Worm (Caenorhabditis elegans) whole organism, mixed stage, embryonic: ENCODE data around the gene R07E3.7.
A peak's percentile ranks its signal among the peaks of the same experiment; 100 is the strongest.

Source experiments
- M03D4.4 ChIP-seq: sonication (generic microtip); optimal IDR thresholded peaks from 2 replicates; lab custom pipeline; 2017; ENCODE audit warnings: mild to moderate bottlenecking, missing genetic modification characterization, missing compliant biosample characterization
- bed-3 ChIP-seq: fragments of 200-800 bp; sonication (Bioruptor generic); optimal IDR thresholded peaks from 3 replicates; lab custom pipeline; 2018; ENCODE audit warnings: mild to moderate bottlenecking, missing genetic modification characterization, moderate library complexity, missing compliant biosample characterization
- blmp-1 ChIP-seq: fragments of 150-350 bp; optimal IDR thresholded peaks from 2 replicates; lab custom pipeline; 2014; ENCODE audit warnings: missing biosample characterization, missing genetic modification characterization
- ceh-39 ChIP-seq: fragments of 150-350 bp; optimal IDR thresholded peaks from 2 replicates; lab custom pipeline; 2014; ENCODE audit warnings: missing biosample characterization, missing genetic modification characterization
- ceh-43 ChIP-seq: fragments of 200-800 bp; sonication (Bioruptor generic); optimal IDR thresholded peaks from 2 replicates; lab custom pipeline; 2018; ENCODE audit warnings: mild to moderate bottlenecking, missing genetic modification characterization, moderate library complexity, missing compliant biosample characterization
- ceh-83 ChIP-seq: fragments of 200-800 bp; sonication (Bioruptor generic); optimal IDR thresholded peaks from 2 replicates; lab custom pipeline; 2018; ENCODE audit warnings: mild to moderate bottlenecking, missing genetic modification characterization, missing compliant biosample characterization
- ces-1 ChIP-seq: fragments of 150-350 bp; optimal IDR thresholded peaks from 2 replicates; lab custom pipeline; 2014; ENCODE audit warnings: missing biosample characterization, missing genetic modification reagents, missing genetic modification characterization
- cnd-1 ChIP-seq: fragments of 200-800 bp; sonication (Bioruptor generic); optimal IDR thresholded peaks from 2 replicates; lab custom pipeline; 2018; ENCODE audit warnings: mild to moderate bottlenecking, missing genetic modification characterization, missing compliant biosample characterization
- drap-1 ChIP-seq: fragments of 200-800 bp; sonication (Bioruptor generic); optimal IDR thresholded peaks from 3 replicates; lab custom pipeline; 2018; ENCODE audit warnings: mild to moderate bottlenecking, missing genetic modification characterization, missing compliant biosample characterization
- elt-1 ChIP-seq: sonication (generic microtip); optimal IDR thresholded peaks from 2 replicates; lab custom pipeline; 2017; ENCODE audit warnings: missing genetic modification characterization, mild to moderate bottlenecking, missing compliant biosample characterization, antibody characterized with exemption, moderate library complexity, borderline replicate concordance; ENCODE audit not compliant: insufficient read depth
- elt-3 ChIP-seq: fragments of 150-350 bp; optimal IDR thresholded peaks from 2 replicates; lab custom pipeline; 2014; ENCODE audit warnings: missing biosample characterization, missing genetic modification characterization
- flh-1 ChIP-seq: fragments of 200-800 bp; sonication (Bioruptor generic); optimal IDR thresholded peaks from 2 replicates; lab custom pipeline; 2018; ENCODE audit warnings: mild to moderate bottlenecking, missing genetic modification characterization, moderate library complexity, missing compliant biosample characterization
- ham-2 ChIP-seq: fragments of 200-800 bp; sonication (Bioruptor generic); optimal IDR thresholded peaks from 2 replicates; lab custom pipeline; 2018; ENCODE audit warnings: mild to moderate bottlenecking, missing genetic modification characterization, missing compliant biosample characterization
- hlh-1 ChIP-seq: fragments of 150-350 bp; optimal IDR thresholded peaks from 2 replicates; lab custom pipeline; 2014; ENCODE audit warnings: missing biosample characterization, missing genetic modification reagents, missing genetic modification characterization
- lin-13 ChIP-seq: fragments of 150-350 bp; optimal IDR thresholded peaks from 2 replicates; lab custom pipeline; 2014; ENCODE audit warnings: missing biosample characterization, missing genetic modification characterization
- lin-32 ChIP-seq: fragments of 200-800 bp; sonication (Bioruptor generic); optimal IDR thresholded peaks from 2 replicates; lab custom pipeline; 2018; ENCODE audit warnings: mild to moderate bottlenecking, missing genetic modification characterization, missing compliant biosample characterization
- mab-5 ChIP-seq: fragments of 150-350 bp; optimal IDR thresholded peaks from 2 replicates; lab custom pipeline; 2014; ENCODE audit warnings: missing biosample characterization, missing genetic modification characterization
- mep-1 ChIP-seq: fragments of 150-350 bp; optimal IDR thresholded peaks from 2 replicates; lab custom pipeline; 2017; ENCODE audit warnings: missing biosample characterization, missing genetic modification reagents, missing genetic modification characterization, inconsistent platforms
- mls-2 ChIP-seq: sonication (generic microtip); optimal IDR thresholded peaks from 2 replicates; lab custom pipeline; 2016; ENCODE audit warnings: mild to moderate bottlenecking, missing genetic modification characterization, moderate library complexity, missing compliant biosample characterization
- nhr-12 ChIP-seq: fragments of 150-350 bp; optimal IDR thresholded peaks from 2 replicates; lab custom pipeline; 2014; ENCODE audit warnings: missing biosample characterization, missing genetic modification characterization
- nhr-2 ChIP-seq: fragments of 150-350 bp; optimal IDR thresholded peaks from 2 replicates; lab custom pipeline; 2014; ENCODE audit warnings: missing biosample characterization, missing genetic modification characterization
- nhr-28 ChIP-seq: fragments of 150-350 bp; optimal IDR thresholded peaks from 2 replicates; lab custom pipeline; 2014; ENCODE audit warnings: missing biosample characterization, missing genetic modification characterization
- pha-4 ChIP-seq: fragments of 150-350 bp; optimal IDR thresholded peaks from 2 replicates; lab custom pipeline; 2018; ENCODE audit warnings: missing biosample characterization, missing genetic modification reagents, missing genetic modification characterization
- sem-2 ChIP-seq: fragments of 200-800 bp; sonication (Bioruptor generic); optimal IDR thresholded peaks from 2 replicates; lab custom pipeline; 2018; ENCODE audit warnings: mild to moderate bottlenecking, missing genetic modification characterization, missing compliant biosample characterization
- snpc-4 ChIP-seq: fragments of 150-350 bp; optimal IDR thresholded peaks from 2 replicates; lab custom pipeline; 2014; ENCODE audit warnings: missing biosample characterization, missing genetic modification characterization
- sptf-1 ChIP-seq: sonication (generic microtip); optimal IDR thresholded peaks from 2 replicates; lab custom pipeline; 2017; ENCODE audit warnings: mild to moderate bottlenecking, missing genetic modification characterization, moderate library complexity, missing compliant biosample characterization
- tbx-8 ChIP-seq: fragments of 200-800 bp; sonication (Bioruptor generic); optimal IDR thresholded peaks from 2 replicates; lab custom pipeline; 2018; ENCODE audit warnings: mild to moderate bottlenecking, missing genetic modification characterization, moderate library complexity, missing compliant biosample characterization
- unc-120 ChIP-seq: sonication (generic microtip); optimal IDR thresholded peaks from 2 replicates; lab custom pipeline; 2017; ENCODE audit warnings: missing genetic modification characterization, missing compliant biosample characterization; ENCODE audit not compliant: poor library complexity, severe bottlenecking
- unc-39 ChIP-seq: fragments of 150-350 bp; optimal IDR thresholded peaks from 2 replicates; lab custom pipeline; 2014; ENCODE audit warnings: missing biosample characterization, missing genetic modification characterization
- unc-62 ChIP-seq: fragments of 150-350 bp; optimal IDR thresholded peaks from 2 replicates; lab custom pipeline; 2014; ENCODE audit warnings: missing biosample characterization, missing genetic modification reagents, missing genetic modification characterization
- zip-8 ChIP-seq: fragments of 150-350 bp; optimal IDR thresholded peaks from 2 replicates; lab custom pipeline; 2014; ENCODE audit warnings: missing biosample characterization, missing genetic modification characterization
- ztf-11 ChIP-seq: fragments of 150-350 bp; optimal IDR thresholded peaks from 2 replicates; lab custom pipeline; 2014; ENCODE audit warnings: missing biosample characterization, missing genetic modification characterization

R07E3.7 gene

DNA sequence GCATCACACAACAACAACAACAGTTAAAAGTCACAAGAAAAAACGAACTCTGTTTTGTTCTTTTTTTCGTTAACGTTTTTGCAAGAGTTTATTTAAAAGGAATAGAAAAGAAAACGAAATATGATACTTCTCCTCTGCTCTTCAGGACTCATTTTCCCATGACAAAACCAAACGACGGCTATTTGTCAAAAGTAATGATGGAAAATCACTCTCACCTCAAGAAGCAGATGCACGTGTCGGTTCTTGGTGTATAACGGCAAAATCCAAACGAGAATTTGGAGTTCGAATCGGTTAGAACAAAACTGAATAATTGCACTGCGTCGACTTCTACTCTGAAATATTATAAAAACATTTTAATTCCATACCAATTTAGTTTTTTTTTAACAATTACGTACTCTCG is 21.4 kb upstream of the R07E3.7 start:
- no peak for TF ChIP-seq nhr-12 (tag; lab: Kevin White, UChicago)
- no peak for TF ChIP-seq nhr-2
- no peak for TF ChIP-seq blmp-1 (tag; lab: Kevin White, UChicago)
- TF ChIP-seq tbx-8 (GFP tag; lab: Kevin White, UChicago), result no peak
- no peak for TF ChIP-seq ceh-39
- no peak for TF ChIP-seq snpc-4 (tag; lab: Kevin White, UChicago)
- no peak for TF ChIP-seq zip-8 (tag; lab: Kevin White, UChicago)
- TF ChIP-seq lin-13 (tag; lab: Kevin White, UChicago), result no peak
- no peak for TF ChIP-seq ceh-43 (GFP tag; lab: Kevin White, UChicago)
- no peak for TF ChIP-seq M03D4.4 (tag; lab: Kevin White, UChicago)

ce11 chrX:10373581-10373980 is 18.0 kb upstream of the R07E3.7 start:
- TF ChIP-seq nhr-12 (tag; lab: Kevin White, UChicago), result no peak
- TF ChIP-seq flh-1 (GFP tag; lab: Kevin White, UChicago), result no peak
- TF ChIP-seq ceh-39, result no peak
- TF ChIP-seq pha-4, result no peak
- no peak for TF ChIP-seq unc-120 (tag; lab: Kevin White, UChicago)
- TF ChIP-seq cnd-1, result no peak
- TF ChIP-seq sptf-1 (tag; lab: Kevin White, UChicago), result no peak
- TF ChIP-seq ces-1 (GFP tag; lab: Kevin White, UChicago), result no peak
- no peak for TF ChIP-seq ceh-43 (GFP tag; lab: Kevin White, UChicago)
- no peak for TF ChIP-seq tbx-8 (GFP tag; lab: Kevin White, UChicago)
- TF ChIP-seq elt-1 (tag; lab: Kevin White, UChicago), result no peak
- TF ChIP-seq drap-1 (GFP tag; lab: Kevin White, UChicago), result no peak
- TF ChIP-seq ceh-83 (GFP tag; lab: Kevin White, UChicago), result no peak
- TF ChIP-seq bed-3 (GFP tag; lab: Kevin White, UChicago), result no peak
- TF ChIP-seq elt-3 (tag; lab: Kevin White, UChicago), result no peak
- no peak for TF ChIP-seq mls-2 (tag; lab: Kevin White, UChicago)
- TF ChIP-seq unc-62, result no peak
- no peak for TF ChIP-seq mab-5 (tag; lab: Kevin White, UChicago)
- no peak for TF ChIP-seq ztf-11 (tag; lab: Kevin White, UChicago)
- no peak for TF ChIP-seq sem-2

DNA sequence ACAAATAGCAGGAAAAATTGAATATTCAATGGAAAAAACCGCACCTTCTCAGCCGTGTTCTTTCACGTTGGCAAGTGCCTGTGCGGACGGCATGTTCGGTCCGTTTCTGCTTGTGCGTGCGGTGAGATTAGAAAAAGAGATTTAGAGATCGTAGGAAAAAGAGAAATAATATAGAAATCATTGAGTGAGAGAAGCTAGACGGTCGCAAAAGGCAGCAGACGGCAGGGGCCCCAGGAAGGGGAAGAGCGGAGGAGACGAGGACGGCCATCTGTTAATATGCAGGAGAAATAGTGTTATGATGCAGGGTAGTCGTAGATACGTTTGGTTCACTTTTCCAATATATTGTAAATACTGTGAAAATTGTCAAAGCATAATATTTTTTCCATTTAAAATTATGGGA is 17.0 kb upstream of the R07E3.7 start, which contains the start of gene Y49A10A.2:
Gene Y49A10A.2 (minus strand): TSS at position 109 of the 400 bp plus-strand sequence.
- peak; percentile 50 for TF ChIP-seq hlh-1 (tag; lab: Kevin White, UChicago)
- no peak for TF ChIP-seq unc-62
- no peak for TF ChIP-seq tbx-8 (GFP tag; lab: Kevin White, UChicago)
- TF ChIP-seq mep-1 (tag; lab: Kevin White, UChicago), result peak; percentile 51
- no peak for TF ChIP-seq ceh-43 (GFP tag; lab: Kevin White, UChicago)
- TF ChIP-seq ceh-39, result no peak
- peak; percentile 50 for TF ChIP-seq ces-1 (GFP tag; lab: Kevin White, UChicago)
- no peak for TF ChIP-seq blmp-1 (tag; lab: Kevin White, UChicago)
- peak; percentile 82 for TF ChIP-seq lin-32
- TF ChIP-seq nhr-28, result no peak
- TF ChIP-seq pha-4, result peak; percentile 39
- TF ChIP-seq cnd-1, result peak; percentile 88
- peak; percentile 36 for TF ChIP-seq M03D4.4 (tag; lab: Kevin White, UChicago)
- TF ChIP-seq nhr-12 (tag; lab: Kevin White, UChicago), result no peak
- TF ChIP-seq ham-2 (GFP tag; lab: Kevin White, UChicago), result peak; percentile 27
- no peak for TF ChIP-seq drap-1 (GFP tag; lab: Kevin White, UChicago)
- TF ChIP-seq unc-120 (tag; lab: Kevin White, UChicago), result peak; percentile 81
- no peak for TF ChIP-seq elt-3 (tag; lab: Kevin White, UChicago)

DNA sequence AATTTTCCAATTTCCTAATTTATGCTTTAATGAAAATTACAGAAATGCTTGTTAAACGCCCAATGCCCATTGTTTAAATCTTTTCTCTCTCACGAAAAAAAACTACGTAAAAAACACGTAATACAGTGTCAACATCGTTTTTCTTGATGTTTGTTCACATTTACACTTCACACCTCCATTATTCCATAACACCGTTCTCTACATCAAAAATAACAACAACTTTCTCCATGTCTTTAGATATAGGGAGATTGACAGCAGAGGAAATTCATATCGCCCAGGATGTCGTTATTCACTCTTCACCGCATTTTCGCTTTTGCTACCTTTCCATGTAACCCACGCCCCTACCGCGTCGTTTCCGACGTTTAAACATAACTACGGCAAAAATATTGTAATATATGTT is 2.5 kb upstream of the R07E3.7 start, which contains the start of gene efhc-1:
Gene efhc-1 (plus strand): TSS at position 301 of the 400 bp plus-strand sequence.
- TF ChIP-seq ham-2 (GFP tag; lab: Kevin White, UChicago) (no peak), unc-120 (tag; lab: Kevin White, UChicago) (no peak), ztf-11 (tag; lab: Kevin White, UChicago) (no peak), cnd-1 (no peak), nhr-2 (no peak), lin-32 (no peak), bed-3 (GFP tag; lab: Kevin White, UChicago) (no peak), zip-8 (tag; lab: Kevin White, UChicago) (no peak), M03D4.4 (tag; lab: Kevin White, UChicago) (no peak), unc-39 (tag; lab: Kevin White, UChicago) (no peak), ceh-43 (GFP tag; lab: Kevin White, UChicago) (no peak), nhr-12 (tag; lab: Kevin White, UChicago) (no peak), mab-5 (tag; lab: Kevin White, UChicago) (no peak), lin-13 (tag; lab: Kevin White, UChicago) (no peak), sptf-1 (tag; lab: Kevin White, UChicago) (no peak)
